Worm (Caenorhabditis elegans) whole organism, L3 larva: ENCODE data around the gene mig-10.

Experiments
- R02D3.7 ChIP-seq: fragments of 150-350 bp; optimal IDR thresholded peaks from 2 replicates; lab custom pipeline; 2014; ENCODE audit warnings: missing biosample characterization, missing genetic modification characterization
- aly-2 ChIP-seq: fragments of 150-350 bp; optimal IDR thresholded peaks from 2 replicates; lab custom pipeline; 2014; ENCODE audit warnings: missing biosample characterization, missing genetic modification characterization
- ama-1 ChIP-seq: fragments of 150-350 bp; optimal IDR thresholded peaks from 2 replicates; lab custom pipeline; 2018
- ceh-16 ChIP-seq: sonication (generic microtip); optimal IDR thresholded peaks from 2 replicates; lab custom pipeline; 2017; ENCODE audit warnings: missing biosample characterization, missing genetic modification characterization
- ceh-28 ChIP-seq: fragments of 150-350 bp; optimal IDR thresholded peaks from 2 replicates; lab custom pipeline; 2014; ENCODE audit warnings: missing biosample characterization, missing genetic modification reagents, missing genetic modification characterization
- ceh-9 ChIP-seq: sonication (generic microtip); optimal IDR thresholded peaks from 2 replicates; lab custom pipeline; 2018; ENCODE audit warnings: missing biosample characterization, missing genetic modification characterization
- daf-12 ChIP-seq: fragments of 150-350 bp; optimal IDR thresholded peaks from 2 replicates; lab custom pipeline; 2014; ENCODE audit warnings: missing biosample characterization, missing genetic modification reagents, missing genetic modification characterization
- egl-27 ChIP-seq: sonication (generic microtip); optimal IDR thresholded peaks from 4 replicates; lab custom pipeline; 2017; ENCODE audit warnings: missing biosample characterization, missing genetic modification reagents, missing genetic modification characterization
- egl-5 ChIP-seq: fragments of 150-350 bp; optimal IDR thresholded peaks from 2 replicates; lab custom pipeline; 2017; ENCODE audit warnings: missing biosample characterization, missing genetic modification reagents, missing genetic modification characterization, inconsistent platforms
- elt-1 ChIP-seq: fragments of 150-350 bp; optimal IDR thresholded peaks from 2 replicates; lab custom pipeline; 2014; ENCODE audit warnings: missing biosample characterization, missing genetic modification characterization
- elt-2 ChIP-seq: sonication (generic microtip); optimal IDR thresholded peaks from 2 replicates; lab custom pipeline; 2016; ENCODE audit warnings: missing genetic modification reagents, mild to moderate bottlenecking, missing genetic modification characterization, missing compliant biosample characterization
- elt-3 ChIP-seq, 3 experiments: fragments of 150-350 bp in 1 of 3; sonication (generic microtip) in 2 of 3; optimal IDR thresholded peaks; 2 replicates in 2 of 3; 4 replicates in 1 of 3; lab custom pipeline; 2014 to 2017; ENCODE audit warnings: missing biosample characterization in 3 of 3, missing genetic modification characterization in 3 of 3
- fkh-10 ChIP-seq: sonication (generic microtip); optimal IDR thresholded peaks from 2 replicates; lab custom pipeline; 2017; ENCODE audit warnings: missing biosample characterization, missing genetic modification reagents, missing genetic modification characterization
- fkh-2 ChIP-seq: fragments of 150-350 bp; optimal IDR thresholded peaks from 2 replicates; lab custom pipeline; 2014; ENCODE audit warnings: missing biosample characterization, missing genetic modification reagents, missing genetic modification characterization
- fos-1 ChIP-seq: fragments of 150-350 bp; optimal IDR thresholded peaks from 2 replicates; lab custom pipeline; 2014; ENCODE audit warnings: missing biosample characterization, missing genetic modification characterization
- lin-15B ChIP-seq: fragments of 150-350 bp; optimal IDR thresholded peaks from 2 replicates; lab custom pipeline; 2014; ENCODE audit warnings: missing biosample characterization, missing genetic modification characterization
- lin-39 ChIP-seq: fragments of 150-350 bp; optimal IDR thresholded peaks from 2 replicates; lab custom pipeline; 2018; ENCODE audit warnings: missing biosample characterization, missing genetic modification reagents, missing genetic modification characterization
- lsy-12 ChIP-seq: sonication (generic microtip); optimal IDR thresholded peaks from 2 replicates; lab custom pipeline; 2016; ENCODE audit warnings: mild to moderate bottlenecking, missing genetic modification characterization, missing compliant biosample characterization
- nfya-1 ChIP-seq: sonication (generic microtip); optimal IDR thresholded peaks from 2 replicates; lab custom pipeline; 2017; ENCODE audit warnings: missing genetic modification characterization, mild to moderate bottlenecking, missing compliant biosample characterization, antibody characterized with exemption, moderate library complexity; ENCODE audit not compliant: insufficient read depth
- nhr-11 ChIP-seq: fragments of 150-350 bp; optimal IDR thresholded peaks from 2 replicates; lab custom pipeline; 2014; ENCODE audit warnings: missing biosample characterization, missing genetic modification characterization
- nhr-12 ChIP-seq: fragments of 150-350 bp; optimal IDR thresholded peaks from 2 replicates; lab custom pipeline; 2014; ENCODE audit warnings: missing biosample characterization, missing genetic modification characterization
- nhr-23 ChIP-seq: fragments of 150-350 bp; optimal IDR thresholded peaks from 2 replicates; lab custom pipeline; 2014; ENCODE audit warnings: missing biosample characterization, missing genetic modification reagents, missing genetic modification characterization
- nhr-237 ChIP-seq: fragments of 150-350 bp; optimal IDR thresholded peaks from 2 replicates; lab custom pipeline; 2014; ENCODE audit warnings: missing biosample characterization, missing genetic modification characterization
- nhr-25 ChIP-seq: sonication (generic microtip); optimal IDR thresholded peaks from 2 replicates; lab custom pipeline; 2017; ENCODE audit warnings: missing biosample characterization, missing genetic modification characterization
- nhr-28 ChIP-seq: fragments of 150-350 bp; optimal IDR thresholded peaks from 2 replicates; lab custom pipeline; 2014; ENCODE audit warnings: missing biosample characterization, missing genetic modification characterization
- nhr-43 ChIP-seq: sonication (generic microtip); optimal IDR thresholded peaks from 2 replicates; lab custom pipeline; 2016; ENCODE audit warnings: mild to moderate bottlenecking, missing genetic modification characterization, missing compliant biosample characterization; ENCODE audit not compliant: poor library complexity, severe bottlenecking
- nhr-67 ChIP-seq: fragments of 150-350 bp; optimal IDR thresholded peaks from 2 replicates; lab custom pipeline; 2014; ENCODE audit warnings: missing biosample characterization, missing genetic modification characterization
- nhr-76 ChIP-seq: fragments of 150-350 bp; sonication (generic microtip); optimal IDR thresholded peaks from 5 replicates; lab custom pipeline; 2014; ENCODE audit warnings: missing biosample characterization, missing genetic modification characterization
- nhr-77 ChIP-seq: fragments of 150-350 bp; optimal IDR thresholded peaks from 2 replicates; lab custom pipeline; 2014; ENCODE audit warnings: missing biosample characterization, missing genetic modification characterization
- pha-4 ChIP-seq: fragments of 150-350 bp; optimal IDR thresholded peaks from 2 replicates; lab custom pipeline; 2014; ENCODE audit warnings: missing biosample characterization, missing genetic modification reagents, missing genetic modification characterization
- pqm-1 ChIP-seq: fragments of 150-350 bp; optimal IDR thresholded peaks from 2 replicates; lab custom pipeline; 2017; ENCODE audit warnings: missing biosample characterization, missing genetic modification characterization, inconsistent platforms
- tbx-2 ChIP-seq: sonication (generic microtip); optimal IDR thresholded peaks from 2 replicates; lab custom pipeline; 2016; ENCODE audit warnings: mild to moderate bottlenecking, missing genetic modification characterization, missing compliant biosample characterization
- unc-39 ChIP-seq: sonication (generic microtip); optimal IDR thresholded peaks from 4 replicates; lab custom pipeline; 2017; ENCODE audit warnings: missing biosample characterization, missing genetic modification characterization
- zag-1 ChIP-seq: fragments of 150-350 bp; optimal IDR thresholded peaks from 2 replicates; lab custom pipeline; 2014; ENCODE audit warnings: missing biosample characterization, missing genetic modification characterization
- ztf-11 ChIP-seq: fragments of 150-350 bp; optimal IDR thresholded peaks from 2 replicates; lab custom pipeline; 2014; ENCODE audit warnings: missing biosample characterization, missing genetic modification characterization
- ztf-4 ChIP-seq: fragments of 150-350 bp; optimal IDR thresholded peaks from 2 replicates; lab custom pipeline; 2014; ENCODE audit warnings: missing biosample characterization, missing genetic modification characterization

Gene mig-10

DNA sequence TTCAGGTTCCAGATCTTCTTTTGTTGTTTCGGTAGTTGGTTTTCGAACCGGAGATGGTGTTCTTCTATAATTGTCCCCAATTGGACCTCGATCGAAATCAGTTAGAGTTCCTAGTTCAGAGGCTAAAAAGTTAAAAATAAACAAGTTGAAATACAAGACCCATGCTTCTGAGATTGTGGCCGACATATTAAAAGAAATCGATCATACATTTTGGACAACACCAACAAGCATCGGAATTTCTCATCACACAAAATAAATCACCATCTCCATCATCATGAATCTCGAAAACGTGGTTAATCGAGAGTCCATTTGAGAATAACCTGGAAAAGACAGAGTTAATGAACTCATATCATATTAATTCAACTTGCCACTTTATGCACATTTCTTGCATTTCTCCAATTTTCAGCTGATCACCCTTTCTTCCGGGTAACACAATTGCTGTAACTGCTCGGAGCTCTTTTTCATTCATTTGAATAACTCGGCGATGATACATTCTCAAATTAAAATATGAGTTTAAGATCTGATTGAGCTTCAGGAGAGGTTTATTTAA is 7.2 kb upstream of the mig-10 start, which contains the start of the genes mps-4 and F09G8.10:
mps-4 (minus strand) TSS at position 101 of the 550 bp plus-strand sequence.
F09G8.10 (minus strand) TSS at position 500 of the 550 bp plus-strand sequence.
- no peak for TF ChIP-seq tbx-2 (tag; lab: Kevin White, UChicago)
- no peak for TF ChIP-seq nhr-28 (tag; lab: Kevin White, UChicago)
- no peak for TF ChIP-seq pha-4 (tag; lab: Kevin White, UChicago)
- no peak for TF ChIP-seq ceh-9
- no peak for TF ChIP-seq pqm-1 (tag; lab: Kevin White, UChicago)
- no peak for TF ChIP-seq nhr-67 (tag; lab: Kevin White, UChicago)
- no peak for TF ChIP-seq fkh-10
- TF ChIP-seq nhr-237 (tag; lab: Kevin White, UChicago) = no peak
- TF ChIP-seq lsy-12 (tag; lab: Kevin White, UChicago) = no peak
- no peak for TF ChIP-seq ztf-4 (tag; lab: Kevin White, UChicago)
- TF ChIP-seq daf-12 (tag; lab: Kevin White, UChicago) = no peak

DNA sequence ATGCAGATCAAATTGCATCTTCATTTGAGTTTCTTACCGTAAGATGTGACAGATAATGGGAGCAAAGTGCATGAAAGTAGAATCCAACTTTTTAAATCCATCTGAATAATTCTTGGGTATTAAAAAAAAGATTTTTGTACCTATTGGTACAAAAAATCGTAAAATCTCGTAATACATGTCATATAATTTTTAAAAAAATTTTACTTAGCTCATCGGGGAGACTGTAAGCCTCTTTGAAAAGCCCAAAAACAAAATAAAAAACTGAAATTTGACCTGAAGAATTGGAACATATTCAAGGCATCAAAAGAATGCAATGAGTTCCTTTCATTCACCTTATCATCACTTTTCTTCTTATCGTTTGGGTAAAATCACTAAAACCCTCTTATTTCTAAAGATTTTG is 3.0 kb upstream of the mig-10 start, which contains the start of gene clec-160:
clec-160 (minus strand) TSS at position 101 of the 400 bp plus-strand sequence.
- no peak for TF ChIP-seq R02D3.7 (tag; lab: Kevin White, UChicago)
- peak; percentile 6 for TF ChIP-seq elt-2 (tag; lab: Kevin White, UChicago)

DNA sequence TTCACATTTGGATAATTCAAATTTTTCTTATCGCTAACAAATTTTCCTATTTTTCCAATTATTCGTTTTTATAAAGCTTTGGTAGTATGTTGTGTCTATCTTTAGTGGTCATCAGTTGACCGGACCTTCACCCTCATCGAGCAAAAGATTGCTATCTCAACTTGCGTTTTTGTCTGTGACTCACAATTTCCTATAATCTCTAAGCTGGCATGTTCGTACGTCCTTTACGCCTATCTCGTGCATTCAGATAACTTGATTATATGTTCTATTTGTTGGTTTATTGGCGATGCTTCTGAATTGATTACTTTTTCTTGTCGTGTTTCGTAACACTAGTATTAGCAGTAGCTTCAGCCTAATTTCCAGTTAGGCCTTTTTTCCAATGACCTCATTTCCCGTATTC is 666 bp downstream of the mig-10 start:
- TF ChIP-seq R02D3.7 (tag; lab: Kevin White, UChicago) = no peak
- peak; percentile 20 for TF ChIP-seq elt-1 (tag; lab: Kevin White, UChicago)
- TF ChIP-seq, all 47 proteins: peak for 1

DNA sequence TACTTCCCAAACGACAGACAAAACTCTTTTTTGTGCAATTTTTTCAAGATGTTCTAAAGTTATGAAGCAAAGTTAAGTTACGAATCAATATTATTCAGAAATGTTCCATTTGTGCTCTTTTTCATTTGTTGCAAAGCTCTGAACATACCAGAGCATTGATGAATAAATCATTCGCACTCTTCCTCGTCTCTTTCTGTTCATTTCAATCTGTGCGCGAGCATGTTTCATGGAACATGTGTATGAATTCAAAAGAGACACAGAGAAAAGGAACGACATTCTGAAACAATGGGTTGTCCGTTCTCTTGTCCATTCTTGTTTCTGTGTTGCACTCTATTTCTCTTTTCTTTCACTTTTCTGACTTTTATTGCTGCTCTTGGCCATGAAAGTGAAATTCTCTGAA is 1.5 kb downstream of the mig-10 start:
- no peak for TF ChIP-seq zag-1 (tag; lab: Kevin White, UChicago)
- TF ChIP-seq nhr-76 = no peak
- TF ChIP-seq R02D3.7 (tag; lab: Kevin White, UChicago) = no peak
- TF ChIP-seq elt-3 (tag; optimal IDR thresholded peaks at IDR 0.05; lab: Kevin White, UChicago) = no peak
- TF ChIP-seq egl-27 (tag; lab: Kevin White, UChicago) = no peak
- TF ChIP-seq unc-39 (tag; lab: Kevin White, UChicago) = no peak
- no peak for TF ChIP-seq pqm-1 (tag; lab: Kevin White, UChicago)
- no peak for TF ChIP-seq nhr-77
- TF ChIP-seq ztf-4 (tag; lab: Kevin White, UChicago) = no peak
- TF ChIP-seq ztf-11 (tag; lab: Kevin White, UChicago) = no peak
- TF ChIP-seq ceh-16 (tag; lab: Kevin White, UChicago) = no peak
- no peak for TF ChIP-seq ceh-28 (tag; lab: Kevin White, UChicago)
- TF ChIP-seq nhr-237 (tag; lab: Kevin White, UChicago) = no peak
- TF ChIP-seq lin-39 (tag; lab: Kevin White, UChicago) = no peak
- TF ChIP-seq nhr-43 (tag; lab: Kevin White, UChicago) = no peak

DNA sequence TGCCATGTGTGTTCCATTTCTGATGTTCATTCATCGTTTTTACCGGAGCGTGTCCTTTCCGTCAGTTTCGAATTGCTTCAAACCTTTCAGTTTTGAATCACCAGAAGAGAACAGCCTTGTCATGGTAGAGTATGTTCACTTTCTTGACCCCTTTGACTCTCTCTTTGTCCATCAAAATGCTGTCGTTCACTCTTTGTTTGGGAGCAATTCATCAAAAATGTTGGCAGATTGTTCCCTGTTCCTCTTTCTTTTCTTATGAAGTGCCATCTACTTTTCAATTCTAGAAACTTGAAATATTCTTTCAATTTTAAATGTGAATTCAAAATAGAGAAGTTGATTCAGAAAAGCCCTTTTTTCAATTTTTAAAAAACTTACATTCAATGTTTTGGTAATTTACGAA is 2.4 kb downstream of the mig-10 start:
- TF ChIP-seq fos-1 (tag; lab: Kevin White, UChicago) (no peak), egl-5 (tag; lab: Kevin White, UChicago) (no peak), nhr-67 (tag; lab: Kevin White, UChicago) (no peak), ztf-11 (tag; lab: Kevin White, UChicago) (no peak), lin-15B (tag; lab: Kevin White, UChicago) (no peak), nhr-237 (tag; lab: Kevin White, UChicago) (no peak)

DNA sequence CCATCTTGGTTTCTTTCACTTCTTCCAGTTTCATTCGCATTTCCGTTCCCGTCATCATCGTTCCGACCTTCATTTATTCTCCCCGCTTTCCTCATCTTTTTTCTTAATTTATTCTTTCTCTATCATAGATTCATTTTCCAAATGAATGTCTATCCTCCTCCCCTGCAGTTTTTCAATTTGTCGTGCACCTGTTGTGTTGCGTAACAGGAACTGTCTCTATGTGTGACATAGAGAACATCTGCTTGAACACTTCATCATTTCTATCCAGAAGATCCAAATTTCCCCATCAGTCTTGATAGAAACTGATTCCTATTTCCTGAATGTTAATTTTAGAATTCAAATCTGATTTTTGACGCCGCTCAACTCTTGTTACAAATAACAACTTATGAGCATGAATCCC is 4.6 kb downstream of the mig-10 start:
- TF ChIP-seq nfya-1 (tag; lab: Kevin White, UChicago) (no peak), fos-1 (tag; lab: Kevin White, UChicago) (no peak), nhr-76 (no peak), lsy-12 (tag; lab: Kevin White, UChicago) (no peak), zag-1 (tag; lab: Kevin White, UChicago) (no peak), egl-5 (tag; lab: Kevin White, UChicago) (no peak), R02D3.7 (tag; lab: Kevin White, UChicago) (no peak), nhr-23 (no peak), egl-27 (tag; lab: Kevin White, UChicago) (no peak), ama-1 (lab: Kevin White, UChicago) (no peak), nhr-11 (no peak), ceh-9 (no peak), aly-2 (tag; lab: Kevin White, UChicago) (no peak), ztf-4 (tag; lab: Kevin White, UChicago) (no peak), nhr-77 (no peak), nhr-12 (tag; lab: Kevin White, UChicago) (no peak), fkh-2 (no peak), nhr-25 (no peak), ceh-28 (tag; lab: Kevin White, UChicago) (no peak), lin-15B (tag; lab: Kevin White, UChicago) (no peak)
- TF ChIP-seq, all 47 proteins: peak for 0
